Fruit fly (Drosophila melanogaster) whole organism, embryonic: ENCODE results near the gene Cpr11A.

Experiments
- Aef1 ChIP-seq: fragments of 200-800 bp; sonication (Bioruptor generic); IDR thresholded peaks from 3 replicates; pipeline ENCODE4 v1.3.6; 2022; ENCODE audit warnings: missing biosample characterization, missing genetic modification characterization
- Bgb ChIP-seq: fragments of 200-800 bp; sonication (Bioruptor generic); IDR thresholded peaks from 2 replicates; pipeline ENCODE4 v1.3.6; 2022; ENCODE audit warnings: missing biosample characterization, missing genetic modification characterization; ENCODE audit not compliant: partially characterized antibody
- CG1024 ChIP-seq: fragments of 200-800 bp; sonication (Bioruptor generic); IDR thresholded peaks from 2 replicates; pipeline ENCODE4 v1.3.6; 2022; ENCODE audit warnings: missing biosample characterization, missing genetic modification characterization
- CG10959 ChIP-seq: fragments of 200-800 bp; sonication (Bioruptor generic); IDR thresholded peaks from 2 replicates; pipeline ENCODE4 v1.3.6; 2022; ENCODE audit warnings: missing biosample characterization, missing genetic modification characterization
- CG12071 ChIP-seq: fragments of 200-800 bp; sonication (Bioruptor generic); optimal IDR thresholded peaks from 3 replicates; lab custom pipeline; 2018; ENCODE audit warnings: missing biosample characterization, mild to moderate bottlenecking, missing genetic modification characterization
- CG12104 ChIP-seq: fragments of 200-800 bp; sonication (Bioruptor generic); optimal IDR thresholded peaks from 3 replicates; lab custom pipeline; 2016; ENCODE audit warnings: missing biosample characterization, missing genetic modification characterization
- CG12391 ChIP-seq: fragments of 200-800 bp; sonication (Bioruptor generic); optimal IDR thresholded peaks from 3 replicates; lab custom pipeline; 2018; ENCODE audit warnings: missing biosample characterization, mild to moderate bottlenecking, missing genetic modification characterization, moderate library complexity
- CG12659 ChIP-seq: fragments of 200-800 bp; sonication (Bioruptor generic); optimal IDR thresholded peaks from 3 replicates; lab custom pipeline; 2017; ENCODE audit warnings: mild to moderate bottlenecking, missing biosample characterization, missing genetic modification reagents, missing genetic modification characterization
- CG13424 ChIP-seq: fragments of 200-800 bp; sonication (Bioruptor generic); optimal IDR thresholded peaks from 2 replicates; lab custom pipeline; 2019; ENCODE audit warnings: missing biosample characterization, mild to moderate bottlenecking, missing genetic modification characterization, moderate library complexity
- CG13894 ChIP-seq: fragments of 200-800 bp; sonication (Bioruptor generic); optimal IDR thresholded peaks from 3 replicates; lab custom pipeline; 2018; ENCODE audit warnings: missing biosample characterization, mild to moderate bottlenecking, missing genetic modification characterization, moderate library complexity
- CG15601 ChIP-seq: fragments of 200-800 bp; sonication (Bioruptor generic); optimal IDR thresholded peaks from 3 replicates; lab custom pipeline; 2019; ENCODE audit warnings: missing biosample characterization, mild to moderate bottlenecking, missing genetic modification characterization, moderate library complexity
- CG17385 ChIP-seq: fragments of 200-800 bp; sonication (Bioruptor generic); optimal IDR thresholded peaks from 3 replicates; lab custom pipeline; 2018; ENCODE audit warnings: missing biosample characterization, mild to moderate bottlenecking, missing genetic modification characterization
- CG17829 ChIP-seq: fragments of 200-800 bp; optimal IDR thresholded peaks from 2 replicates; lab custom pipeline; 2019; ENCODE audit warnings: missing biosample characterization, mild to moderate bottlenecking, missing genetic modification characterization, moderate library complexity
- CG18476 ChIP-seq: fragments of 200-800 bp; sonication (Bioruptor generic); optimal IDR thresholded peaks from 2 replicates; lab custom pipeline; 2016; ENCODE audit warnings: missing biosample characterization, mild to moderate bottlenecking, missing genetic modification characterization
- CG18764 ChIP-seq: fragments of 200-800 bp; sonication (Bioruptor generic); optimal IDR thresholded peaks from 3 replicates; lab custom pipeline; 2016; ENCODE audit warnings: missing biosample characterization, missing genetic modification characterization
- CG2120 ChIP-seq: fragments of 200-800 bp; sonication (Bioruptor generic); optimal IDR thresholded peaks from 3 replicates; lab custom pipeline; 2016; ENCODE audit warnings: missing biosample characterization, missing genetic modification characterization
- CG2129 ChIP-seq: fragments of 200-800 bp; sonication (Bioruptor generic); IDR thresholded peaks from 2 replicates; pipeline ENCODE4 v1.3.6; 2022; ENCODE audit warnings: missing biosample characterization, missing genetic modification characterization; ENCODE audit not compliant: partially characterized antibody
- CG31441 ChIP-seq: fragments of 200-800 bp; sonication (Bioruptor generic); IDR thresholded peaks from 2 replicates; pipeline ENCODE4 v1.3.6; 2022; ENCODE audit warnings: missing biosample characterization, missing genetic modification characterization
- CG4424 ChIP-seq: fragments of 200-800 bp; sonication (Bioruptor generic); optimal IDR thresholded peaks from 3 replicates; lab custom pipeline; 2016; ENCODE audit warnings: missing biosample characterization, missing genetic modification characterization
- CG5953 ChIP-seq: fragments of 200-800 bp; sonication (Bioruptor generic); IDR thresholded peaks from 2 replicates; pipeline ENCODE4 v1.3.6; 2022; ENCODE audit warnings: missing biosample characterization, missing genetic modification characterization
- CG7271 ChIP-seq: fragments of 200-800 bp; sonication (Bioruptor generic); optimal IDR thresholded peaks from 2 replicates; lab custom pipeline; 2018; ENCODE audit warnings: missing biosample characterization, mild to moderate bottlenecking, missing genetic modification characterization, moderate library complexity
- CG7928 ChIP-seq: fragments of 200-800 bp; sonication (Bioruptor generic); optimal IDR thresholded peaks from 2 replicates; lab custom pipeline; 2017; ENCODE audit warnings: missing biosample characterization, mild to moderate bottlenecking, missing genetic modification characterization
- CG8388 ChIP-seq: fragments of 200-800 bp; sonication (Bioruptor generic); optimal IDR thresholded peaks from 2 replicates; lab custom pipeline; 2019; ENCODE audit warnings: missing biosample characterization, mild to moderate bottlenecking, missing genetic modification characterization, moderate library complexity
- CG8924 ChIP-seq: fragments of 200-800 bp; optimal IDR thresholded peaks from 3 replicates; lab custom pipeline; 2019; ENCODE audit warnings: missing biosample characterization, mild to moderate bottlenecking, missing genetic modification characterization, moderate library complexity
- Camta ChIP-seq: fragments of 200-800 bp; sonication (Bioruptor generic); optimal IDR thresholded peaks from 2 replicates; lab custom pipeline; 2016; ENCODE audit warnings: missing biosample characterization, missing genetic modification characterization
- CkIIα-i1 ChIP-seq: fragments of 200-800 bp; sonication (Bioruptor generic); IDR thresholded peaks from 2 replicates; pipeline ENCODE4 v1.3.6; 2022; ENCODE audit warnings: missing biosample characterization, missing genetic modification characterization
- E2f2 ChIP-seq: fragments of 200-800 bp; sonication (Bioruptor generic); IDR thresholded peaks from 2 replicates; pipeline ENCODE4 v1.3.6; 2022; ENCODE audit warnings: missing biosample characterization, missing genetic modification characterization
- Fer3 ChIP-seq: fragments of 200-800 bp; sonication (Bioruptor generic); optimal IDR thresholded peaks from 2 replicates; lab custom pipeline; 2018; ENCODE audit warnings: missing biosample characterization, mild to moderate bottlenecking, missing genetic modification characterization, moderate library complexity
- Hr51 ChIP-seq, 2 experiments: fragments of 200-800 bp; sonication (Bioruptor generic); optimal IDR thresholded peaks; 2 replicates in 1 of 2; 3 replicates in 1 of 2; lab custom pipeline; 2016 to 2018; ENCODE audit warnings: missing biosample characterization in 2 of 2, missing genetic modification characterization in 2 of 2, mild to moderate bottlenecking in 1 of 2, moderate library complexity in 1 of 2
- Jarid2 ChIP-seq: fragments of 200-800 bp; sonication (Bioruptor generic); optimal IDR thresholded peaks from 3 replicates; lab custom pipeline; 2017; ENCODE audit warnings: mild to moderate bottlenecking, missing biosample characterization, missing genetic modification reagents, missing genetic modification characterization
- Max ChIP-seq: fragments of 200-800 bp; sonication (Bioruptor generic); optimal IDR thresholded peaks from 2 replicates; lab custom pipeline; 2016; ENCODE audit warnings: missing biosample characterization, mild to moderate bottlenecking, missing genetic modification characterization
- Oaz ChIP-seq: fragments of 200-800 bp; sonication (Bioruptor generic); IDR thresholded peaks from 2 replicates; pipeline ENCODE4 v1.3.6; 2022; ENCODE audit warnings: missing biosample characterization, missing genetic modification characterization
- PHDP ChIP-seq: fragments of 200-800 bp; sonication (Bioruptor generic); optimal IDR thresholded peaks from 3 replicates; lab custom pipeline; 2018; ENCODE audit warnings: missing biosample characterization, mild to moderate bottlenecking, missing genetic modification characterization, moderate library complexity
- Side ChIP-seq: fragments of 200-800 bp; sonication (Bioruptor generic); optimal IDR thresholded peaks from 2 replicates; lab custom pipeline; 2016; ENCODE audit warnings: missing biosample characterization, missing genetic modification characterization
- Spps ChIP-seq: fragments of 200-800 bp; sonication (Bioruptor generic); optimal IDR thresholded peaks from 2 replicates; lab custom pipeline; 2018; ENCODE audit warnings: missing biosample characterization, mild to moderate bottlenecking, missing genetic modification characterization
- ac ChIP-seq: fragments of 200-800 bp; sonication (Bioruptor generic); optimal IDR thresholded peaks from 3 replicates; lab custom pipeline; 2017; ENCODE audit warnings: missing biosample characterization, mild to moderate bottlenecking, missing genetic modification characterization
- cwo ChIP-seq: fragments of 200-800 bp; sonication (Bioruptor generic); optimal IDR thresholded peaks from 3 replicates; lab custom pipeline; 2017; ENCODE audit warnings: missing biosample characterization, missing genetic modification characterization, mild to moderate bottlenecking, moderate library complexity, missing genetic modification reagents
- esg ChIP-seq: fragments of 200-800 bp; sonication (Bioruptor generic); conservative IDR thresholded peaks from 2 replicates; pipeline ENCODE4 v1.3.6; 2022; ENCODE audit warnings: missing biosample characterization, missing genetic modification characterization
- ftz-f1 ChIP-seq: fragments of 200-800 bp; sonication (Bioruptor generic); optimal IDR thresholded peaks from 2 replicates; lab custom pipeline; 2016; ENCODE audit warnings: missing biosample characterization, missing genetic modification characterization
- fu2 ChIP-seq: fragments of 200-800 bp; sonication (Bioruptor generic); optimal IDR thresholded peaks from 2 replicates; lab custom pipeline; 2016; ENCODE audit warnings: missing biosample characterization, missing genetic modification characterization
- jigr1 ChIP-seq: fragments of 200-800 bp; sonication (Bioruptor generic); IDR thresholded peaks from 3 replicates; pipeline ENCODE4 v1.3.6; 2022; ENCODE audit warnings: missing biosample characterization, missing genetic modification characterization
- lola ChIP-seq, 3 experiments: fragments of >200 bp in 2 of 3; fragments of 200-800 bp in 1 of 3; sonication (Bioruptor generic) in 1 of 3; optimal IDR thresholded peaks; 2 replicates each; lab custom pipeline; 2017 to 2019; ENCODE audit warnings: missing biosample characterization in 3 of 3, missing genetic modification characterization in 3 of 3, mild to moderate bottlenecking in 1 of 3, moderate library complexity in 1 of 3
- lov ChIP-seq, 2 experiments: fragments of 200-800 bp in 1 of 2; fragments of >200 bp in 1 of 2; sonication (Bioruptor generic) in 1 of 2; IDR thresholded peaks in 1 of 2; optimal IDR thresholded peaks in 1 of 2; 2 replicates in 1 of 2; 3 replicates in 1 of 2; pipeline versions ENCODE4 v1.3.6 to Lab custom; 2017 to 2022; ENCODE audit warnings: missing biosample characterization in 1 of 2, missing genetic modification characterization in 1 of 2
- mld ChIP-seq: fragments of 200-800 bp; sonication (Bioruptor generic); IDR thresholded peaks from 3 replicates; pipeline ENCODE4 v1.3.6; 2022; ENCODE audit warnings: missing biosample characterization, missing genetic modification characterization; ENCODE audit not compliant: partially characterized antibody
- org-1 ChIP-seq: fragments of 200-800 bp; sonication (Bioruptor generic); optimal IDR thresholded peaks from 2 replicates; lab custom pipeline; 2017; ENCODE audit warnings: missing biosample characterization, missing genetic modification characterization
- pzg ChIP-seq: fragments of 200-800 bp; sonication (Bioruptor generic); optimal IDR thresholded peaks from 3 replicates; lab custom pipeline; 2018; ENCODE audit warnings: missing biosample characterization, mild to moderate bottlenecking, missing genetic modification characterization, moderate library complexity
- ranshi ChIP-seq: fragments of 200-800 bp; sonication (Bioruptor generic); IDR thresholded peaks from 2 replicates; pipeline ENCODE4 v1.3.6; 2022; ENCODE audit warnings: missing biosample characterization, missing genetic modification characterization
- unpg ChIP-seq: fragments of 200-800 bp; sonication (Bioruptor generic); optimal IDR thresholded peaks from 3 replicates; lab custom pipeline; 2018; ENCODE audit warnings: missing biosample characterization, mild to moderate bottlenecking, missing genetic modification characterization, moderate library complexity
- vvl ChIP-seq: fragments of 200-800 bp; sonication (Bioruptor generic); IDR thresholded peaks from 2 replicates; pipeline ENCODE4 v1.3.6; 2022; ENCODE audit warnings: missing biosample characterization, missing genetic modification characterization

Gene Cpr11A

dm6 chrX:12454358-12454757 lies 32.4 kb upstream of the Cpr11A start, which contains the start of gene CG15927 (continued):
- TF ChIP-seq CG15601 (tag; lab: Kevin White, UChicago) = peak; percentile 79
- no peak for TF ChIP-seq CG7271 (tag; lab: Kevin White, UChicago)
- TF ChIP-seq Aef1 (GFP tag; lab: Robert Waterston, UW) = peak; percentile 74
- no peak for TF ChIP-seq Bgb (GFP tag; lab: Robert Waterston, UW)
- peak; percentile 46 for TF ChIP-seq CG13424 (tag; lab: Kevin White, UChicago)
- TF ChIP-seq E2f2 (GFP tag; lab: Robert Waterston, UW) = peak; percentile 43; the same call in 1 of the 2 replicates
- TF ChIP-seq ftz-f1 = no peak
- 0 out of 2 replicates have a peak, but pooled peaks have one; percentile 21 for TF ChIP-seq CG1024 (GFP tag; lab: Robert Waterston, UW)
- peak; percentile 62 for TF ChIP-seq Camta
- TF ChIP-seq PHDP (tag; lab: Kevin White, UChicago) = peak; percentile 59
- TF ChIP-seq mld (GFP tag; lab: Robert Waterston, UW) = no peak
- no peak for TF ChIP-seq CG7928 (GFP tag; lab: Kevin White, UChicago)
- peak; percentile 69 for TF ChIP-seq ranshi
- no peak for TF ChIP-seq jigr1
- TF ChIP-seq org-1 (GFP tag; lab: Kevin White, UChicago) = peak; percentile 35
- no peak for TF ChIP-seq lov (optimal IDR thresholded peaks at IDR 0.05; lab: Kevin White, UChicago)
- TF ChIP-seq lov (GFP tag; IDR thresholded peaks at IDR 0.05; lab: Robert Waterston, UW) = 0 out of 3 replicates have a peak, but pooled peaks have one; percentile 17
- TF ChIP-seq CG8388 (GFP tag; lab: Kevin White, UChicago) = peak; percentile 59
- peak; percentile 2 for TF ChIP-seq CG18764 (GFP tag; lab: Kevin White, UChicago)
- TF ChIP-seq CG2120 = peak; percentile 6
- no peak for TF ChIP-seq ac (GFP tag; lab: Kevin White, UChicago)
- TF ChIP-seq Oaz (GFP tag; lab: Robert Waterston, UW) = peak; percentile 45
- peak; percentile 46; the same call in 1 of the 2 replicates for TF ChIP-seq CG31441 (GFP tag; lab: Robert Waterston, UW)
- TF ChIP-seq Max (GFP tag; lab: Kevin White, UChicago) = peak; percentile 4
- TF ChIP-seq Hr51 (GFP tag; optimal IDR thresholded peaks at IDR 0.05; lab: Kevin White, UChicago) = peak in 1 of 2 experiments; percentile 55
- TF ChIP-seq CG5953 = peak; percentile 58; the same call in 1 of the 2 replicates
- TF ChIP-seq Jarid2 = no peak
- TF ChIP-seq CG18476 = peak; percentile 33
- TF ChIP-seq CG13894 = no peak
- TF ChIP-seq CG12391 (tag; lab: Kevin White, UChicago) = peak; percentile 67
- peak in 1 of 3 experiments; percentile 33 for TF ChIP-seq lola (GFP tag; optimal IDR thresholded peaks at IDR 0.05; lab: Kevin White, UChicago)
- TF ChIP-seq Spps (tag; lab: Kevin White, UChicago) = peak; percentile 8
- TF ChIP-seq CG17385 (GFP tag; lab: Kevin White, UChicago) = peak; percentile 50
- peak; percentile 38 for TF ChIP-seq CG8924 (tag; lab: Kevin White, UChicago)
- no peak for TF ChIP-seq CG17829
- no peak for TF ChIP-seq pzg (GFP tag; lab: Kevin White, UChicago)
- TF ChIP-seq CG12659 = peak; percentile 4
- TF ChIP-seq CG10959 (GFP tag; lab: Robert Waterston, UW) = peak; percentile 64
- peak; percentile 26 for TF ChIP-seq Fer3
- no peak for TF ChIP-seq fu2 (GFP tag; lab: Kevin White, UChicago)
- TF ChIP-seq esg = peak; percentile 54
- TF ChIP-seq unpg (GFP tag; lab: Kevin White, UChicago) = peak; percentile 68
- TF ChIP-seq CG4424 (GFP tag; lab: Kevin White, UChicago) = peak; percentile 54
- peak; percentile 4 for TF ChIP-seq cwo (GFP tag; lab: Kevin White, UChicago)
- no peak for TF ChIP-seq CG2129 (GFP tag; lab: Robert Waterston, UW)
- peak; percentile 23 for TF ChIP-seq CG12071
- TF ChIP-seq CG12104 (GFP tag; lab: Kevin White, UChicago) = no peak
- TF ChIP-seq vvl (GFP tag; lab: Robert Waterston, UW) = peak; percentile 42; the same call in 1 of the 2 replicates
- TF ChIP-seq Side (GFP tag; lab: Kevin White, UChicago) = no peak
- TF ChIP-seq CkIIα-i1 (GFP tag; lab: Robert Waterston, UW) = no peak
